Worm (Caenorhabditis elegans) whole organism, L4 larva: Measurements from ENCODE around the gene F20C5.6.

Source experiments
- F37D6.2 ChIP-seq: sonication (generic microtip); optimal IDR thresholded peaks from 2 replicates; lab custom pipeline; 2016; ENCODE audit warnings: mild to moderate bottlenecking, missing genetic modification characterization, missing compliant biosample characterization
- F44E2.7 ChIP-seq: fragments of 200-800 bp; sonication (Bioruptor generic); IDR thresholded peaks from 2 replicates; pipeline ENCODE4 v2.1.2; 2022; ENCODE audit warnings: missing genetic modification characterization, missing compliant biosample characterization
- F49E8.2 ChIP-seq: sonication (generic microtip); optimal IDR thresholded peaks from 2 replicates; lab custom pipeline; 2016; ENCODE audit warnings: missing compliant biosample characterization, mild to moderate bottlenecking, missing genetic modification characterization, borderline replicate concordance
- Y105C5A.15 ChIP-seq: fragments of 200-800 bp; sonication (Bioruptor generic); IDR thresholded peaks from 2 replicates; pipeline ENCODE4 v1.3.6; 2022; ENCODE audit warnings: missing genetic modification characterization, missing compliant biosample characterization
- Y5F2A.4 ChIP-seq: fragments of 200-800 bp; sonication (Bioruptor generic); optimal IDR thresholded peaks from 2 replicates; lab custom pipeline; 2018; ENCODE audit warnings: mild to moderate bottlenecking, missing genetic modification characterization, missing compliant biosample characterization
- ZK546.5 ChIP-seq, 2 experiments: sonication (generic microtip); optimal IDR thresholded peaks; 2 replicates each; lab custom pipeline; 2017; ENCODE audit warnings: missing biosample characterization in 2 of 2, missing genetic modification characterization in 2 of 2
- aly-2 ChIP-seq: sonication (generic microtip); optimal IDR thresholded peaks from 2 replicates; lab custom pipeline; 2018; ENCODE audit warnings: missing biosample characterization, missing genetic modification characterization
- attf-4 ChIP-seq: sonication (generic microtip); optimal IDR thresholded peaks from 3 replicates; lab custom pipeline; 2017; ENCODE audit warnings: missing biosample characterization, missing genetic modification characterization
- ceh-20 ChIP-seq: fragments of 200-800 bp; sonication (Bioruptor generic); IDR thresholded peaks from 2 replicates; pipeline ENCODE4 v1.3.6; 2022; ENCODE audit warnings: missing genetic modification reagents, missing genetic modification characterization, missing compliant biosample characterization
- ceh-28 ChIP-seq: fragments of 150-350 bp; optimal IDR thresholded peaks from 2 replicates; lab custom pipeline; 2014; ENCODE audit warnings: missing biosample characterization, missing genetic modification reagents, missing genetic modification characterization
- ceh-32 ChIP-seq: sonication (generic microtip); optimal IDR thresholded peaks from 2 replicates; lab custom pipeline; 2016; ENCODE audit warnings: mild to moderate bottlenecking, missing genetic modification characterization, missing compliant biosample characterization; ENCODE audit not compliant: poor library complexity
- ceh-44 ChIP-seq: fragments of 200-800 bp; sonication (Bioruptor generic); IDR thresholded peaks from 2 replicates; pipeline ENCODE4 v1.3.6; 2022; ENCODE audit warnings: missing genetic modification reagents, missing genetic modification characterization, missing compliant biosample characterization
- ceh-62 ChIP-seq: sonication (generic microtip); optimal IDR thresholded peaks from 2 replicates; lab custom pipeline; 2017; ENCODE audit warnings: missing biosample characterization, missing genetic modification characterization
- ces-1 ChIP-seq: fragments of 150-350 bp; sonication (generic microtip); optimal IDR thresholded peaks from 4 replicates; lab custom pipeline; 2014; ENCODE audit warnings: missing biosample characterization, missing genetic modification reagents, missing genetic modification characterization
- cey-2 ChIP-seq: sonication (generic microtip); optimal IDR thresholded peaks from 3 replicates; lab custom pipeline; 2017; ENCODE audit warnings: missing genetic modification characterization, mild to moderate bottlenecking, missing compliant biosample characterization, antibody characterized with exemption, borderline replicate concordance; ENCODE audit not compliant: insufficient read depth
- ctbp-1 ChIP-seq: fragments of 200-800 bp; sonication (Bioruptor generic); IDR thresholded peaks from 2 replicates; pipeline ENCODE4 v1.3.6; 2022; ENCODE audit warnings: missing genetic modification reagents, missing genetic modification characterization, missing compliant biosample characterization
- daf-12 ChIP-seq: fragments of 150-350 bp; optimal IDR thresholded peaks from 2 replicates; lab custom pipeline; 2014; ENCODE audit warnings: missing biosample characterization, missing genetic modification reagents, missing genetic modification characterization
- daf-16 ChIP-seq, 3 experiments: sonication (generic microtip); optimal IDR thresholded peaks; 2 replicates each; lab custom pipeline; 2016 to 2017; ENCODE audit warnings: missing genetic modification characterization in 3 of 3, missing genetic modification reagents in 3 of 3, mild to moderate bottlenecking in 2 of 3, missing compliant biosample characterization in 2 of 3, missing biosample characterization in 1 of 3, moderate library complexity in 1 of 3
- dmd-6 ChIP-seq: fragments of 200-800 bp; sonication (Bioruptor generic); IDR thresholded peaks from 2 replicates; pipeline ENCODE4 v1.3.6; 2022; ENCODE audit warnings: missing genetic modification reagents, missing genetic modification characterization, missing compliant biosample characterization
- dmd-9 ChIP-seq: fragments of 200-800 bp; sonication (Bioruptor generic); IDR thresholded peaks from 2 replicates; pipeline ENCODE4 v1.3.6; 2022; ENCODE audit warnings: missing genetic modification reagents, missing genetic modification characterization, missing compliant biosample characterization
- dpl-1 ChIP-seq: fragments of 150-350 bp; optimal IDR thresholded peaks from 2 replicates; lab custom pipeline; 2014; ENCODE audit warnings: missing biosample characterization, missing genetic modification reagents, missing genetic modification characterization
- fkh-10 ChIP-seq: fragments of 150-350 bp; optimal IDR thresholded peaks from 2 replicates; lab custom pipeline; 2014; ENCODE audit warnings: missing biosample characterization, missing genetic modification reagents, missing genetic modification characterization
- fos-1 ChIP-seq: fragments of 150-350 bp; optimal IDR thresholded peaks from 2 replicates; lab custom pipeline; 2014; ENCODE audit warnings: missing biosample characterization, missing genetic modification characterization
- gei-8 ChIP-seq: fragments of 200-800 bp; sonication (Bioruptor generic); optimal IDR thresholded peaks from 2 replicates; lab custom pipeline; 2018; ENCODE audit warnings: mild to moderate bottlenecking, missing genetic modification characterization, missing compliant biosample characterization
- hlh-11 ChIP-seq: fragments of 200-800 bp; sonication (Bioruptor generic); optimal IDR thresholded peaks from 2 replicates; lab custom pipeline; 2018; ENCODE audit warnings: mild to moderate bottlenecking, missing genetic modification characterization, missing compliant biosample characterization
- hmg-1.1 ChIP-seq: fragments of 200-800 bp; sonication (Bioruptor generic); IDR thresholded peaks from 2 replicates; pipeline ENCODE4 v1.3.6; 2022; ENCODE audit warnings: missing genetic modification reagents, missing genetic modification characterization, missing compliant biosample characterization
- lin-1 ChIP-seq: fragments of 200-800 bp; sonication (Bioruptor generic); IDR thresholded peaks from 2 replicates; pipeline ENCODE4 v1.3.6; 2022; ENCODE audit warnings: missing genetic modification reagents, missing genetic modification characterization, missing compliant biosample characterization
- lin-13 ChIP-seq: fragments of 150-350 bp; optimal IDR thresholded peaks from 2 replicates; lab custom pipeline; 2014; ENCODE audit warnings: missing biosample characterization, missing genetic modification reagents, missing genetic modification characterization
- lin-15B ChIP-seq: fragments of 150-350 bp; sonication (generic microtip); optimal IDR thresholded peaks from 3 replicates; lab custom pipeline; 2014; ENCODE audit warnings: missing biosample characterization, missing genetic modification characterization
- lin-39 ChIP-seq: fragments of 150-350 bp; optimal IDR thresholded peaks from 2 replicates; lab custom pipeline; 2014; ENCODE audit warnings: missing biosample characterization, missing genetic modification reagents, missing genetic modification characterization
- lir-3 ChIP-seq: sonication (generic microtip); optimal IDR thresholded peaks from 2 replicates; lab custom pipeline; 2016; ENCODE audit warnings: mild to moderate bottlenecking, missing genetic modification characterization, missing compliant biosample characterization
- madf-5 ChIP-seq, 2 experiments: fragments of 200-800 bp; sonication (Bioruptor generic); IDR thresholded peaks; 2 replicates each; pipeline ENCODE4 v1.3.6; 2022; ENCODE audit warnings: missing compliant biosample characterization in 2 of 2, missing genetic modification characterization in 2 of 2
- madf-9 ChIP-seq: fragments of 200-800 bp; sonication (Bioruptor generic); conservative IDR thresholded peaks from 2 replicates; pipeline ENCODE4 v1.3.6; 2022; ENCODE audit warnings: missing genetic modification reagents, missing genetic modification characterization, missing compliant biosample characterization
- mdl-1 ChIP-seq, 2 experiments: fragments of 150-350 bp in 1 of 2; sonication (generic microtip) in 1 of 2; optimal IDR thresholded peaks; 2 replicates each; lab custom pipeline; 2014 to 2017; ENCODE audit warnings: missing biosample characterization in 2 of 2, missing genetic modification characterization in 2 of 2
- mxl-3 ChIP-seq: fragments of 200-800 bp; sonication (Bioruptor generic); optimal IDR thresholded peaks from 2 replicates; lab custom pipeline; 2018; ENCODE audit warnings: mild to moderate bottlenecking, missing genetic modification characterization, missing compliant biosample characterization
- nhr-10 ChIP-seq: fragments of 150-350 bp; optimal IDR thresholded peaks from 2 replicates; lab custom pipeline; 2014; ENCODE audit warnings: missing biosample characterization, missing genetic modification characterization
- nhr-28 ChIP-seq: fragments of 150-350 bp; optimal IDR thresholded peaks from 2 replicates; lab custom pipeline; 2014; ENCODE audit warnings: missing biosample characterization, missing genetic modification characterization
- nhr-41 ChIP-seq: fragments of 200-800 bp; sonication (Bioruptor generic); IDR thresholded peaks from 2 replicates; pipeline ENCODE4 v1.3.6; 2022; ENCODE audit warnings: missing genetic modification reagents, missing genetic modification characterization, missing compliant biosample characterization
- nhr-42 ChIP-seq: fragments of 200-800 bp; sonication (Bioruptor generic); IDR thresholded peaks from 2 replicates; pipeline ENCODE4 v1.3.6; 2022; ENCODE audit warnings: missing genetic modification characterization, missing compliant biosample characterization
- nhr-48 ChIP-seq: sonication (generic microtip); optimal IDR thresholded peaks from 2 replicates; lab custom pipeline; 2016; ENCODE audit warnings: mild to moderate bottlenecking, missing genetic modification characterization, missing compliant biosample characterization
- nhr-77 ChIP-seq: fragments of 150-350 bp; optimal IDR thresholded peaks from 2 replicates; lab custom pipeline; 2014; ENCODE audit warnings: missing biosample characterization, missing genetic modification characterization
- php-3 ChIP-seq: fragments of 200-800 bp; sonication (Bioruptor generic); IDR thresholded peaks from 2 replicates; pipeline ENCODE4 v1.3.6; 2022; ENCODE audit warnings: missing genetic modification reagents, missing genetic modification characterization, missing compliant biosample characterization
- pqm-1 ChIP-seq: sonication (generic microtip); optimal IDR thresholded peaks from 2 replicates; lab custom pipeline; 2017; ENCODE audit warnings: missing biosample characterization, missing genetic modification characterization
- spr-1 ChIP-seq: sonication (generic microtip); optimal IDR thresholded peaks from 2 replicates; lab custom pipeline; 2016; ENCODE audit warnings: mild to moderate bottlenecking, missing genetic modification characterization, missing compliant biosample characterization
- tag-97 ChIP-seq: fragments of 200-800 bp; sonication (Bioruptor generic); IDR thresholded peaks from 2 replicates; pipeline ENCODE4 v1.3.6; 2022; ENCODE audit warnings: missing genetic modification characterization, missing compliant biosample characterization
- tra-1 ChIP-seq: fragments of 200-800 bp; sonication (Bioruptor generic); IDR thresholded peaks from 2 replicates; pipeline ENCODE4 v1.3.6; 2022; ENCODE audit warnings: missing genetic modification reagents, missing genetic modification characterization, missing compliant biosample characterization
- unc-39 ChIP-seq: sonication (generic microtip); optimal IDR thresholded peaks from 2 replicates; lab custom pipeline; 2017; ENCODE audit warnings: missing biosample characterization, missing genetic modification characterization
- unc-62 ChIP-seq, 3 experiments: fragments of 150-350 bp in 1 of 3; sonication (generic microtip); optimal IDR thresholded peaks in 2 of 3; peaks in 1 of 3; 1 replicate in 1 of 3; 2 replicates in 2 of 3; lab custom pipeline; 2014 to 2017; ENCODE audit warnings: missing biosample characterization in 3 of 3, missing genetic modification characterization in 3 of 3, missing genetic modification reagents in 3 of 3, missing genotype in 1 of 3
- vab-7 ChIP-seq: fragments of 200-800 bp; sonication (Bioruptor generic); IDR thresholded peaks from 2 replicates; pipeline ENCODE4 v1.3.6; 2022; ENCODE audit warnings: missing genetic modification reagents, missing genetic modification characterization, missing compliant biosample characterization
- zip-2 ChIP-seq: fragments of 150-350 bp; optimal IDR thresholded peaks from 2 replicates; lab custom pipeline; 2014; ENCODE audit warnings: missing biosample characterization, missing genetic modification characterization

Gene F20C5.6

ce11 chrIV:8757729-8758128, 15.3 kb downstream of the F20C5.6 start (continued):
- TF ChIP-seq lin-13 (GFP tag; lab: Kevin White, UChicago) (no peak), lin-15B (tag; lab: Kevin White, UChicago) (no peak), Y105C5A.15 (GFP tag; lab: Robert Waterston, UW) (no peak), nhr-28 (tag; lab: Kevin White, UChicago) (peak; percentile 61), ceh-28 (no peak), Y5F2A.4 (GFP tag; lab: Kevin White, UChicago) (no peak), hlh-11 (tag; lab: Kevin White, UChicago) (peak; percentile 73), F49E8.2 (no peak), F37D6.2 (tag; lab: Kevin White, UChicago) (no peak), ceh-32 (no peak), mdl-1 (tag; optimal IDR thresholded peaks at IDR 0.05; lab: Kevin White, UChicago) (peak in 1 of 2 experiments; percentile 14), F44E2.7 (GFP tag; lab: Robert Waterston, UW) (no peak), ceh-62 (no peak), lin-1 (GFP tag; lab: Robert Waterston, UW) (peak; percentile 71; the same call in 1 of the 2 replicates), unc-39 (tag; lab: Kevin White, UChicago) (no peak), aly-2 (tag; lab: Kevin White, UChicago) (no peak), ceh-20 (GFP tag; lab: Robert Waterston, UW) (no peak), vab-7 (GFP tag; lab: Robert Waterston, UW) (no peak), nhr-42 (GFP tag; lab: Robert Waterston, UW) (no peak), madf-5 (GFP tag; IDR thresholded peaks at IDR 0.05; lab: Robert Waterston, UW) (no peak), ces-1 (no peak), lir-3 (tag; lab: Kevin White, UChicago) (no peak), lin-39 (no peak), gei-8 (GFP tag; lab: Kevin White, UChicago) (no peak), tag-97 (no peak), dmd-6 (GFP tag; lab: Robert Waterston, UW) (no peak; the same call in none of the 2 replicates), spr-1 (tag; lab: Kevin White, UChicago) (no peak), ceh-44 (no peak), nhr-77 (tag; lab: Kevin White, UChicago) (no peak), php-3 (GFP tag; lab: Robert Waterston, UW) (no peak), dmd-9 (no peak), zip-2 (tag; lab: Kevin White, UChicago) (no peak), daf-12 (tag; lab: Kevin White, UChicago) (no peak), mxl-3 (GFP tag; lab: Kevin White, UChicago) (no peak), nhr-10 (no peak), attf-4 (no peak), fkh-10 (GFP tag; lab: Kevin White, UChicago) (no peak), fos-1 (no peak), dpl-1 (GFP tag; lab: Kevin White, UChicago) (no peak), nhr-41 (no peak), nhr-48 (tag; lab: Kevin White, UChicago) (no peak), ctbp-1 (no peak), ZK546.5 (tag; optimal IDR thresholded peaks at IDR 0.05; lab: Kevin White, UChicago) (no peak), tra-1 (GFP tag; lab: Robert Waterston, UW) (0 out of 2 replicates have a peak, but pooled peaks have one; percentile 44), hmg-1.1 (GFP tag; lab: Robert Waterston, UW) (no peak), cey-2 (tag; lab: Kevin White, UChicago) (no peak), unc-62 (GFP tag; optimal IDR thresholded peaks at IDR 0.05 in 1 of 2; lab: Kevin White, UChicago) (peak in 1 of 2 experiments; percentile 74), unc-62 (tag; optimal IDR thresholded peaks at IDR 0.05; lab: Kevin White, UChicago) (no peak), pqm-1 (tag; lab: Kevin White, UChicago) (peak; percentile 89), madf-9 (GFP tag; lab: Robert Waterston, UW) (no peak), daf-16 (GFP tag; optimal IDR thresholded peaks at IDR 0.05; lab: Kevin White, UChicago) (no peak), daf-16 (tag; optimal IDR thresholded peaks at IDR 0.05; lab: Kevin White, UChicago) (peak; percentile 72)
